Worm (Caenorhabditis elegans): Measurements from ENCODE around the gene F46H5.3.

ce11 chrX:7234723-7235203 lies 3.7 kb downstream of the F46H5.3 start:
- TF ChIP-seq ets-4 (tag; optimal IDR thresholded peaks at IDR 0.05) (no peak), pax-1 (tag; optimal IDR thresholded peaks at IDR 0.05) (no peak), unc-86 (tag; optimal IDR thresholded peaks at IDR 0.05) (no peak)

Measured in whole organism, late embryonic.